Worm (Caenorhabditis elegans) whole organism, late embryonic: ENCODE results near the gene arrd-16.
A peak's percentile ranks its signal among the peaks of the same experiment; 100 is the strongest.

ENCODE experiments used
- C38D4.7 ChIP-seq: fragments of 200-800 bp; sonication (Bioruptor generic); optimal IDR thresholded peaks from 2 replicates; lab custom pipeline; 2018; ENCODE audit warnings: mild to moderate bottlenecking, missing genetic modification characterization, moderate library complexity, missing compliant biosample characterization
- F13H6.1 ChIP-seq: sonication (generic microtip); optimal IDR thresholded peaks from 2 replicates; lab custom pipeline; 2016; ENCODE audit warnings: missing genetic modification characterization, missing compliant biosample characterization
- Y22D7AL.16 ChIP-seq: sonication (generic microtip); optimal IDR thresholded peaks from 2 replicates; lab custom pipeline; 2016; ENCODE audit warnings: missing genetic modification characterization, missing compliant biosample characterization
- ceh-2 ChIP-seq: sonication (generic microtip); optimal IDR thresholded peaks from 2 replicates; lab custom pipeline; 2016; ENCODE audit warnings: missing genotype, missing genetic modification characterization, missing compliant biosample characterization
- ceh-22 ChIP-seq: sonication (generic microtip); optimal IDR thresholded peaks from 2 replicates; lab custom pipeline; 2017; ENCODE audit warnings: missing biosample characterization, missing genetic modification characterization
- ceh-30 ChIP-seq: fragments of 150-350 bp; optimal IDR thresholded peaks from 2 replicates; lab custom pipeline; 2014; ENCODE audit warnings: missing biosample characterization, missing genetic modification characterization
- ceh-31 ChIP-seq: sonication (generic microtip); optimal IDR thresholded peaks from 2 replicates; lab custom pipeline; 2016; ENCODE audit warnings: missing genetic modification characterization, missing compliant biosample characterization
- ceh-34 ChIP-seq: sonication (generic microtip); optimal IDR thresholded peaks from 2 replicates; lab custom pipeline; 2016; ENCODE audit warnings: mild to moderate bottlenecking, missing genetic modification characterization, missing compliant biosample characterization
- ceh-48 ChIP-seq: sonication (generic microtip); optimal IDR thresholded peaks from 2 replicates; lab custom pipeline; 2016; ENCODE audit warnings: missing genetic modification characterization, inconsistent platforms, missing compliant biosample characterization
- che-1 ChIP-seq: sonication (generic microtip); optimal IDR thresholded peaks from 2 replicates; lab custom pipeline; 2016; ENCODE audit warnings: mild to moderate bottlenecking, missing genetic modification characterization, missing compliant biosample characterization
- dve-1 ChIP-seq: sonication (generic microtip); optimal IDR thresholded peaks from 2 replicates; lab custom pipeline; 2017; ENCODE audit warnings: antibody characterized with exemption, mild to moderate bottlenecking, missing genetic modification characterization, missing compliant biosample characterization
- ets-4 ChIP-seq: sonication (generic microtip); optimal IDR thresholded peaks from 2 replicates; lab custom pipeline; 2016; ENCODE audit warnings: missing genetic modification characterization, missing compliant biosample characterization
- eyg-1 ChIP-seq: sonication (generic microtip); optimal IDR thresholded peaks from 2 replicates; lab custom pipeline; 2016; ENCODE audit warnings: missing genotype, missing genetic modification characterization, missing compliant biosample characterization
- hlh-15 ChIP-seq: sonication (generic microtip); optimal IDR thresholded peaks from 2 replicates; lab custom pipeline; 2016; ENCODE audit warnings: missing genetic modification characterization, missing compliant biosample characterization
- hlh-30 ChIP-seq: sonication (generic microtip); optimal IDR thresholded peaks from 2 replicates; lab custom pipeline; 2017; ENCODE audit warnings: antibody characterized with exemption, missing genetic modification characterization, missing compliant biosample characterization; ENCODE audit not compliant: insufficient read depth
- hlh-8 ChIP-seq: sonication (generic microtip); optimal IDR thresholded peaks from 2 replicates; lab custom pipeline; 2016; ENCODE audit warnings: missing genotype, missing genetic modification characterization, missing compliant biosample characterization
- lin-11 ChIP-seq: fragments of 200-800 bp; sonication (Bioruptor generic); optimal IDR thresholded peaks from 2 replicates; lab custom pipeline; 2018; ENCODE audit warnings: mild to moderate bottlenecking, missing genetic modification characterization, missing compliant biosample characterization
- nfya-1 ChIP-seq: sonication (generic microtip); optimal IDR thresholded peaks from 2 replicates; lab custom pipeline; 2017; ENCODE audit warnings: missing genetic modification characterization, mild to moderate bottlenecking, missing compliant biosample characterization, antibody characterized with exemption, moderate library complexity
- nhr-11 ChIP-seq: fragments of 150-350 bp; optimal IDR thresholded peaks from 2 replicates; lab custom pipeline; 2014; ENCODE audit warnings: missing biosample characterization, missing genetic modification characterization
- pag-3 ChIP-seq: sonication (generic microtip); optimal IDR thresholded peaks from 2 replicates; lab custom pipeline; 2016; ENCODE audit warnings: missing compliant biosample characterization, missing genetic modification characterization, borderline replicate concordance
- pat-9 ChIP-seq: fragments of 200-800 bp; sonication (Bioruptor generic); optimal IDR thresholded peaks from 2 replicates; lab custom pipeline; 2018; ENCODE audit warnings: mild to moderate bottlenecking, missing genetic modification characterization, moderate library complexity, missing compliant biosample characterization
- pha-4 ChIP-seq: fragments of 150-350 bp; optimal IDR thresholded peaks from 2 replicates; lab custom pipeline; 2018; ENCODE audit warnings: missing biosample characterization, missing genetic modification reagents, missing genetic modification characterization
- pros-1 ChIP-seq: fragments of 150-350 bp; optimal IDR thresholded peaks from 2 replicates; lab custom pipeline; 2014; ENCODE audit warnings: missing biosample characterization, missing genetic modification reagents, missing genetic modification characterization
- ref-2 ChIP-seq: sonication (generic microtip); optimal IDR thresholded peaks from 2 replicates; lab custom pipeline; 2016; ENCODE audit warnings: missing genetic modification characterization, missing compliant biosample characterization
- sox-2 ChIP-seq: fragments of 200-800 bp; sonication (Bioruptor generic); IDR thresholded peaks from 2 replicates; pipeline ENCODE4 v1.3.6; 2022; ENCODE audit warnings: missing genetic modification reagents, missing genetic modification characterization, missing compliant biosample characterization
- sox-4 ChIP-seq: sonication (generic microtip); optimal IDR thresholded peaks from 2 replicates; lab custom pipeline; 2017; ENCODE audit warnings: mild to moderate bottlenecking, missing genetic modification characterization, inconsistent platforms, missing compliant biosample characterization
- tbx-2 ChIP-seq: sonication (generic microtip); optimal IDR thresholded peaks from 2 replicates; lab custom pipeline; 2016; ENCODE audit warnings: missing genetic modification characterization, missing compliant biosample characterization
- ttx-3 ChIP-seq: sonication (generic microtip); optimal IDR thresholded peaks from 2 replicates; lab custom pipeline; 2016; ENCODE audit warnings: missing genetic modification reagents, missing genetic modification characterization, missing compliant biosample characterization
- unc-42 ChIP-seq: sonication (generic microtip); optimal IDR thresholded peaks from 2 replicates; lab custom pipeline; 2016; ENCODE audit warnings: missing genotype, missing genetic modification characterization, missing compliant biosample characterization
- unc-55 ChIP-seq: sonication (generic microtip); optimal IDR thresholded peaks from 2 replicates; lab custom pipeline; 2017; ENCODE audit warnings: missing biosample characterization, missing genetic modification reagents, missing genetic modification characterization
- unc-86 ChIP-seq: sonication (generic microtip); optimal IDR thresholded peaks from 2 replicates; lab custom pipeline; 2016; ENCODE audit warnings: missing genetic modification characterization, missing compliant biosample characterization
- zip-5 ChIP-seq: sonication (generic microtip); optimal IDR thresholded peaks from 2 replicates; lab custom pipeline; 2016; ENCODE audit warnings: missing genetic modification characterization, missing compliant biosample characterization

Gene arrd-16

DNA sequence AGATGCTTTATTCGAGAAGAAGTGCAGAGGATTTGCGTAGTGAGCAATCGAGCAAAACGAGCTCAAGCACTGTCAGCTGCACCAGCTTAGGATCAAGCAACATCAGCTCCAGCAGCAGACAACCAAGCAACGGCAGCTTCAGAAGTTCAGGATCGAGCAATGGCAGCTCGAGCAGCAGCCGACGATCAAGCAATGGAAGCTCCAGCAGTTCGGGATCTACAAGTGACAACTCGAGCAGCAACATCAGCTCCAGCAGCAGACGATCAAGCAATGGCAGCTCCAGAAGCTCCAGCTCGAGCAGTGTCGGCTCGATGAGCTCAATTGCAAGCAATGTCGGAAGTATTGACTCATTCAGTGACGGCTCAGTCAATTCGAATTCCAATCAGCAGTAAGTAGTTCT is 45.5 kb upstream of the arrd-16 start:
- TF ChIP-seq lin-11 (tag; lab: Kevin White, UChicago) = no peak
- TF ChIP-seq, all 69 proteins: peak for 0

DNA sequence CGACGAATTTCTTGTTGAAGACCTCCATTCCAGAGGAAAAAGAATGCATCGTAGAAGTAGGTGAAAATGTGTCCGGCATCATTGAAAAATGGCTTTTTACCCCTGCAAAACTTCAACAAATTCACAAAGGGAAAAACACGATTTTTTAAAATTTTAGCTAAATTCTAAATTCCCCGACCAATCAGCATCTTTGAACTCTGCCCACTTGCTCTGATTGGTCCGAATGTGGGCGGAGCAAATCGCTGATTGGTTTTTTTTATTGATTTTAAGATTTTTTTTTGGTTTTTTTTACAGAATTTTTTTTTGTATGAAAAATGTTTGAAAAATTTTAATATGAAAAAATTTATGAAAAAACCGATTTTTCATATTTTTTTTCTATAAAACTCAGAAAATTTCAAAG is 40.7 kb upstream of the arrd-16 start:
- peak; percentile 64 for TF ChIP-seq nfya-1 (tag; lab: Kevin White, UChicago)
- TF ChIP-seq sox-4 = no peak

DNA sequence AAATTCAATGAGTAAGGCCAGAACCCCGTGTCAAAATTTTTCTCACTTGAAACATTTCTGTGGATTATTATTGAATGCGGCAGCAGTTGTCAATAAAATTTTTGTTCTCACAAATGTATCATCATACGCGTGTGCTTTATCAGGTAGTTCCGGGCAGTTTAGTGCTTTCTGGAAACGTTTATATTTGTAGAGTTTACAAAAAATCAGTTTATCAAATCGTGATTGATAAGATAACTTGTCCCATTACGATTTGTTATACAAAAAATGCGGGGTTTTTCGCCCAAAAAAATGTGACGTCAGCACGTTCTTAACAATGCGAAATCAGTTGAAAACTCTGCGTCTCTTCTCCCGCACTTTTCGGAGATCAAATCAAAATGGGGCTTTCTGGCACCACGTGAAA is 39.3 kb upstream of the arrd-16 start:
- TF ChIP-seq ref-2 (tag; lab: Kevin White, UChicago) = no peak
- no peak for TF ChIP-seq hlh-15 (tag; lab: Kevin White, UChicago)
- no peak for TF ChIP-seq pat-9 (tag; lab: Kevin White, UChicago)
- TF ChIP-seq che-1 (tag; lab: Kevin White, UChicago) = no peak
- no peak for TF ChIP-seq Y22D7AL.16 (tag; lab: Kevin White, UChicago)
- TF ChIP-seq tbx-2 (tag; lab: Kevin White, UChicago) = no peak
- TF ChIP-seq ceh-30 (tag; lab: Kevin White, UChicago) = no peak
- no peak for TF ChIP-seq pag-3 (tag; lab: Kevin White, UChicago)

DNA sequence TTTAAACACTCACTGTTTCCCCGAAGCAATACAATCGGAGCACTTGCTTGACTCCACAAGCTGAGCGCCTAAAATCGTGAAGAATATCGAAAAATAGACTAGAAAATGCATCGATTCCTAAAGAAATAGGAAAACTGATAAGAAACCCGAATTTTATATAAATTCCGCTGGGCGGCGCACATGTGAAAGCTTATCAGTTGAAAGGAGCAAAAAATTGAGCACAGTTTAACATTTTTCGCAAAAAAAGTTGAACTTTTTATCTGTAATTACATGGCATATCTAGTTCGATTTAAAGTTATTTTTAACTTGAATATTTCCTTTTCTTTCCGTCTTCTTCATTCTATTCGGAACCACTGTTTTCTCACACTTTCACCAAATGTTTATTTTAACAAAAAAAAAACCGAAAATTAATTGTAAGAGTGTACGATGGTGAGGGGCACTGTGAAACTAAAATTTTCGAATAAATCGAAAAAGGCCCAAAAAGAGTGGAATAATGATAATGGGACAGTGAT is 38.5 kb upstream of the arrd-16 start, which contains the start of gene Y49E10.18:
TSS of gene Y49E10.18 (minus strand) at position 116 of the 512 bp plus-strand sequence.
- TF ChIP-seq unc-86 = no peak
- TF ChIP-seq sox-2 = no peak
- TF ChIP-seq ceh-2 (tag; lab: Kevin White, UChicago) = no peak
- TF ChIP-seq ceh-22 (tag; lab: Kevin White, UChicago) = no peak
- TF ChIP-seq tbx-2 (tag; lab: Kevin White, UChicago) = no peak
- no peak for TF ChIP-seq pag-3 (tag; lab: Kevin White, UChicago)
- no peak for TF ChIP-seq pha-4 (tag; lab: Kevin White, UChicago)
- TF ChIP-seq ets-4 = no peak
- TF ChIP-seq ceh-34 (tag; lab: Kevin White, UChicago) = no peak
- TF ChIP-seq C38D4.7 (GFP tag; lab: Kevin White, UChicago) = no peak
- TF ChIP-seq pat-9 (tag; lab: Kevin White, UChicago) = no peak
- TF ChIP-seq hlh-8 (tag; lab: Kevin White, UChicago) = no peak
- no peak for TF ChIP-seq pros-1
- TF ChIP-seq ttx-3 = no peak
- TF ChIP-seq, all 69 proteins: peak for 0

DNA sequence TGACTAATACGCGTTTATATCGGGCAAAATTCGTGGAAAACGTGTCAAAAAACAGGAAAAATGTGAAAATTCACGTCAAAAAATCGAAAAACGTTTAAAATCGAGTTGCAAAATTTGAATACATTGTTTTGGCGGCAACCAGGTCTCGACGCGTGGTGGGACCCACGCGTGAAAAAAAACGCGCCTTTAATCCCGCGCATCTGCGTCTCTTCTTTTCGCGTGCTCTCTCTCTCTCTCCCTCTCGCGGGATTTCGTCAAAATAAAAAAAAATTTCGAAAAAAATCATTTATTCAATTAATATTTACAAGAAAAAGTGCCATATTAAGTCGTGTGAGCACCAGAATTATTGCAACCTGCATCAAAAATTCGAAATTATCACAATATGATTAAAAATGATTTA is 31.2 kb upstream of the arrd-16 start, which contains the start of gene ani-1:
TSS of gene ani-1 (minus strand) at position 61 of the 400 bp plus-strand sequence.
- TF ChIP-seq unc-55 = peak; percentile 3
- TF ChIP-seq F13H6.1 (tag; lab: Kevin White, UChicago) = no peak
- TF ChIP-seq nfya-1 (tag; lab: Kevin White, UChicago) = peak; percentile 38
- TF ChIP-seq hlh-30 (tag; lab: Kevin White, UChicago) = peak; percentile 32
- TF ChIP-seq unc-42 = peak; percentile 2
- TF ChIP-seq dve-1 (tag; lab: Kevin White, UChicago) = no peak
- peak; percentile 42 for TF ChIP-seq ceh-31 (tag; lab: Kevin White, UChicago)
- no peak for TF ChIP-seq nhr-11 (tag; lab: Kevin White, UChicago)
- no peak for TF ChIP-seq zip-5
- no peak for TF ChIP-seq eyg-1
- no peak for TF ChIP-seq hlh-15 (tag; lab: Kevin White, UChicago)
- no peak for TF ChIP-seq ceh-48 (tag; lab: Kevin White, UChicago)
- no peak for TF ChIP-seq pat-9 (tag; lab: Kevin White, UChicago)
- TF ChIP-seq lin-11 (tag; lab: Kevin White, UChicago) = no peak
- TF ChIP-seq ceh-34 (tag; lab: Kevin White, UChicago) = no peak
- no peak for TF ChIP-seq ttx-3
- TF ChIP-seq unc-86 = no peak
- TF ChIP-seq, all 69 proteins: peak for 5
